Fruit fly (Drosophila melanogaster): ENCODE data around the gene CG1116.

The CG1116 gene

dm6 chr3R:5217278-5217714, 2.2 kb upstream of the CG1116 start, which contains the start of gene cno (continued):
- TF ChIP-seq esg (GFP tag; conservative IDR thresholded peaks at IDR 0.05) (no peak), Hr51 (GFP tag; optimal IDR thresholded peaks at IDR 0.05) (no peak), Stat92E (GFP tag; optimal IDR thresholded peaks at IDR 0.05) (peak in 1 of 3 experiments; percentile 76), CG11504 (tag; optimal IDR thresholded peaks at IDR 0.05) (no peak), Gug (GFP tag; IDR thresholded peaks at IDR 0.05) (no peak), ssp (GFP tag; IDR thresholded peaks at IDR 0.05) (no peak), CG7271 (tag; optimal IDR thresholded peaks at IDR 0.05) (peak; percentile 55), CG16779 (GFP tag; IDR thresholded peaks at IDR 0.05) (no peak), mirr (GFP tag; optimal IDR thresholded peaks at IDR 0.05) (no peak), hkb (optimal IDR thresholded peaks at IDR 0.05) (peak; percentile 56), hkb (GFP tag; IDR thresholded peaks at IDR 0.05) (0 out of 2 replicates have a peak, but pooled peaks have one; percentile 12), CG9727 (GFP tag; optimal IDR thresholded peaks at IDR 0.05) (no peak), CG2129 (GFP tag; IDR thresholded peaks at IDR 0.05; ENCODE audit: partially characterized antibody) (no peak), fd3F (GFP tag; optimal IDR thresholded peaks at IDR 0.05) (no peak), Dek (tag; optimal IDR thresholded peaks at IDR 0.05) (peak; percentile 36), CG31388 (GFP tag; optimal IDR thresholded peaks at IDR 0.05) (no peak), CG15696 (tag; optimal IDR thresholded peaks at IDR 0.05) (peak; percentile 2), pzg (GFP tag; optimal IDR thresholded peaks at IDR 0.05) (peak; percentile 95), CG4424 (GFP tag; optimal IDR thresholded peaks at IDR 0.05) (no peak), NC2β (GFP tag; optimal IDR thresholded peaks at IDR 0.05) (no peak), CG13894 (tag; optimal IDR thresholded peaks at IDR 0.05) (peak; percentile 42), dmrt99B (tag; optimal IDR thresholded peaks at IDR 0.05) (no peak), CG1792 (GFP tag; optimal IDR thresholded peaks at IDR 0.05) (no peak), CG10366 (GFP tag; IDR thresholded peaks at IDR 0.05) (no peak), slbo (GFP tag; IDR thresholded peaks at IDR 0.05) (peak; percentile 33; the same call in 1 of the 2 replicates), CG11456 (GFP tag; IDR thresholded peaks at IDR 0.05) (no peak), CG7963 (GFP tag; IDR thresholded peaks at IDR 0.05; ENCODE audit: partially characterized antibody) (no peak), CG3838 (GFP tag; optimal IDR thresholded peaks at IDR 0.05) (no peak), Lhr (GFP tag; optimal IDR thresholded peaks at IDR 0.05) (peak; percentile 98), CG10431 (GFP tag; optimal IDR thresholded peaks at IDR 0.05) (no peak), CG11093 (GFP tag; IDR thresholded peaks at IDR 0.05) (no peak), CG12219 (GFP tag; optimal IDR thresholded peaks at IDR 0.05) (no peak), inv (GFP tag; IDR thresholded peaks at IDR 0.05; ENCODE audit: partially characterized antibody) (no peak), CG17328 (GFP tag; IDR thresholded peaks at IDR 0.05) (0 out of 2 replicates have a peak, but pooled peaks have one; percentile 26), lab (GFP tag; optimal IDR thresholded peaks at IDR 0.05) (no peak), Oli (tag; optimal IDR thresholded peaks at IDR 0.05) (no peak), Lim3 (GFP tag; IDR thresholded peaks at IDR 0.05) (no peak), CG8765 (GFP tag; IDR thresholded peaks at IDR 0.05) (no peak), pita (GFP tag; optimal IDR thresholded peaks at IDR 0.05) (peak; percentile 87), CG15073 (GFP tag; optimal IDR thresholded peaks at IDR 0.05) (no peak), CG15269 (tag; optimal IDR thresholded peaks at IDR 0.05) (peak; percentile 21), Eip74EF (GFP tag; optimal IDR thresholded peaks at IDR 0.05) (no peak), hth (optimal IDR thresholded peaks at IDR 0.05) (no peak), CG11085 (GFP tag; IDR thresholded peaks at IDR 0.05) (no peak), Rx (GFP tag; IDR thresholded peaks at IDR 0.05) (no peak), sim (GFP tag; IDR thresholded peaks at IDR 0.05) (no peak), HLH4C (GFP tag; IDR thresholded peaks at IDR 0.05; ENCODE audit: partially characterized antibody) (no peak), CG9437 (GFP tag; optimal IDR thresholded peaks at IDR 0.05) (peak; percentile 71), oc (tag; optimal IDR thresholded peaks at IDR 0.05) (no peak), bcd (GFP tag; optimal IDR thresholded peaks at IDR 0.05) (peak; percentile 2), sens-2 (GFP tag; IDR thresholded peaks at IDR 0.05) (no peak)
